Worm (Caenorhabditis elegans) whole organism, L1 larva: ENCODE measurements around the gene srx-120.

Experiments
- aha-1 ChIP-seq: fragments of 150-350 bp; optimal IDR thresholded peaks from 2 replicates; lab custom pipeline; 2014; ENCODE audit warnings: missing biosample characterization, missing genetic modification characterization
- aly-2 ChIP-seq: fragments of 150-350 bp; optimal IDR thresholded peaks from 2 replicates; lab custom pipeline; 2014; ENCODE audit warnings: missing biosample characterization, missing genetic modification characterization
- ceh-8 ChIP-seq: fragments of 200-800 bp; sonication (Bioruptor generic); optimal IDR thresholded peaks from 2 replicates; lab custom pipeline; 2018; ENCODE audit warnings: mild to moderate bottlenecking, missing genetic modification characterization, moderate library complexity, missing compliant biosample characterization
- ceh-90 ChIP-seq: sonication (generic microtip); optimal IDR thresholded peaks from 2 replicates; lab custom pipeline; 2016; ENCODE audit warnings: missing genetic modification characterization, missing compliant biosample characterization
- efl-3 ChIP-seq: fragments of 200-800 bp; sonication (Bioruptor generic); optimal IDR thresholded peaks from 2 replicates; lab custom pipeline; 2018; ENCODE audit warnings: mild to moderate bottlenecking, missing genetic modification characterization, missing compliant biosample characterization
- fkh-10 ChIP-seq: sonication (generic microtip); optimal IDR thresholded peaks from 2 replicates; lab custom pipeline; 2017; ENCODE audit warnings: missing biosample characterization, missing genetic modification reagents, missing genetic modification characterization
- lin-13 ChIP-seq: fragments of 150-350 bp; optimal IDR thresholded peaks from 2 replicates; lab custom pipeline; 2014; ENCODE audit warnings: missing biosample characterization, missing genetic modification reagents, missing genetic modification characterization
- nhr-11 ChIP-seq: fragments of 150-350 bp; optimal IDR thresholded peaks from 2 replicates; lab custom pipeline; 2014; ENCODE audit warnings: missing biosample characterization, missing genetic modification characterization
- nhr-237 ChIP-seq: fragments of 150-350 bp; optimal IDR thresholded peaks from 2 replicates; lab custom pipeline; 2014; ENCODE audit warnings: missing biosample characterization, missing genetic modification characterization
- pag-3 ChIP-seq: sonication (generic microtip); optimal IDR thresholded peaks from 2 replicates; lab custom pipeline; 2017; ENCODE audit warnings: missing genetic modification characterization, mild to moderate bottlenecking, missing compliant biosample characterization, antibody characterized with exemption, borderline replicate concordance; ENCODE audit not compliant: insufficient read depth
- unc-30 ChIP-seq: sonication (generic microtip); optimal IDR thresholded peaks from 2 replicates; lab custom pipeline; 2017; ENCODE audit warnings: missing biosample characterization, missing genetic modification characterization
- unc-62 ChIP-seq: fragments of 150-350 bp; optimal IDR thresholded peaks from 2 replicates; lab custom pipeline; 2014; ENCODE audit warnings: missing biosample characterization, missing genetic modification reagents, missing genetic modification characterization
- ztf-11 ChIP-seq, 2 experiments: sonication (generic microtip); optimal IDR thresholded peaks; 2 replicates each; lab custom pipeline; 2016 to 2017; ENCODE audit warnings: missing genetic modification characterization in 2 of 2, missing biosample characterization in 1 of 2, missing compliant biosample characterization in 1 of 2

DNA sequence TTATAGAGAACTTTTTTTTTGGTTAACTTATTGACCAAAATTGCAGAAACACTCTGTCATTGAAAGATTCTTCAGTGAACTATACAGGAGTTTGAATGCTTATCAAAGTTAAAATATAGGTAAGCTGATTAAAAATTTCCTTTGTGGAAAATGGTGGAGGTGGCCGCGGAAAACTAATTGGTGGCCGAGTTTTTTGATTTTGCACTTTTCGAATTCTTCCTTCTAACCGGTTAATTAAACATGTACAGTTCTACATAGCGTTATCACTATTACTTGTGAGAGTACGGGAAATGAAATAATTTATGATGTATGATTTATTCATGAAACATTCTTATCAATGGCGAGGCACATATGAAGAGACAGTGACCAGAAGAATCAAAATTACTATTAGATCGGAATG is 46.7 kb downstream of the srx-120 start, which contains the start of gene clec-8:
- TF ChIP-seq unc-62: no peak
- no peak for TF ChIP-seq unc-30 (tag; lab: Kevin White, UChicago)
- TF ChIP-seq ztf-11 (tag; optimal IDR thresholded peaks at IDR 0.05; lab: Kevin White, UChicago): no peak
- no peak for TF ChIP-seq efl-3 (GFP tag; lab: Kevin White, UChicago)
- no peak for TF ChIP-seq aly-2 (tag; lab: Kevin White, UChicago)
- TF ChIP-seq lin-13 (GFP tag; lab: Kevin White, UChicago): no peak
- TF ChIP-seq nhr-11 (tag; lab: Kevin White, UChicago): no peak
- TF ChIP-seq pag-3 (tag; lab: Kevin White, UChicago): no peak
- no peak for TF ChIP-seq nhr-237
- no peak for TF ChIP-seq ceh-8 (GFP tag; lab: Kevin White, UChicago)
- no peak for TF ChIP-seq fkh-10 (GFP tag; lab: Kevin White, UChicago)
- TF ChIP-seq ceh-90 (tag; lab: Kevin White, UChicago): no peak
- TF ChIP-seq aha-1 (tag; lab: Kevin White, UChicago): no peak
